Fruit fly (Drosophila melanogaster): ENCODE results near the gene slmb.

DNA sequence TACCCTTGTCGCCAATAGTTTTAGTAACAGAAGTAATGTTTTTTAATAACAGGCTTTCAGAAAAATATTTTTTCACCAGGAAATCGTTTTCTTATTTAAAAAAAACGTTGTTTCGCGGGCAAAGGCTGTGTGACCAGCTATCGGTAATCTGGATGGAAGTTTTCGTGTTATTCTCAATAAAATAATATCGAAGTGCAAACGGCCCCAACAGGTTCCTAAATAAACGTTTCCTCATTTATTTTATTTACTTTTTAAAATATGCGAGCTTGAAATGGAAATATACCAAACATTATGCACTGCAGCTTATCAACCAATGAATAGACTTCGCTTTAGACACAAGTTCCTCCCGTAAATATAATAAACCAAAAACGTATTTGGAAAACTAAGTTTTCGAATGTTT is 2.8 kb upstream of the slmb start, which contains the start of gene Ice2:
- TF ChIP-seq h (GFP tag; optimal IDR thresholded peaks at IDR 0.05) (no peak), pan (optimal IDR thresholded peaks at IDR 0.05) (no peak), Abd-B (GFP tag; optimal IDR thresholded peaks at IDR 0.05) (no peak)
